Fruit fly (Drosophila melanogaster) whole organism, embryonic: ENCODE data around the gene CG6163.
A peak's percentile ranks its signal among the peaks of the same experiment; 100 is the strongest.

ENCODE experiments used
- Atf-2 ChIP-seq: fragments of 200-800 bp; sonication (Bioruptor generic); optimal IDR thresholded peaks from 2 replicates; lab custom pipeline; 2016; ENCODE audit warnings: missing biosample characterization, missing genetic modification characterization
- Awh ChIP-seq: fragments of 200-800 bp; sonication (Bioruptor generic); IDR thresholded peaks from 2 replicates; pipeline ENCODE4, ENCODE4 v1.3.6; 2022; ENCODE audit warnings: missing biosample characterization, missing genetic modification characterization
- CG12219 ChIP-seq: fragments of 200-800 bp; sonication (Bioruptor generic); optimal IDR thresholded peaks from 3 replicates; lab custom pipeline; 2018; ENCODE audit warnings: missing biosample characterization, mild to moderate bottlenecking, missing genetic modification characterization
- CG12659 ChIP-seq: fragments of 200-800 bp; sonication (Bioruptor generic); optimal IDR thresholded peaks from 3 replicates; lab custom pipeline; 2017; ENCODE audit warnings: mild to moderate bottlenecking, missing biosample characterization, missing genetic modification reagents, missing genetic modification characterization
- CG12744 ChIP-seq: fragments of 200-800 bp; sonication (Bioruptor generic); optimal IDR thresholded peaks from 2 replicates; lab custom pipeline; 2016; ENCODE audit warnings: missing biosample characterization, missing genetic modification characterization
- CG12942 ChIP-seq: fragments of 200-800 bp; sonication (Bioruptor generic); optimal IDR thresholded peaks from 3 replicates; lab custom pipeline; 2016; ENCODE audit warnings: missing biosample characterization, missing genetic modification characterization
- CG14050 ChIP-seq: fragments of 200-800 bp; sonication (Bioruptor generic); IDR thresholded peaks from 3 replicates; pipeline ENCODE4 v1.3.6; 2022; ENCODE audit warnings: missing biosample characterization, missing genetic modification characterization
- CG15269 ChIP-seq: fragments of 200-800 bp; sonication (Bioruptor generic); optimal IDR thresholded peaks from 2 replicates; lab custom pipeline; 2018; ENCODE audit warnings: missing biosample characterization, mild to moderate bottlenecking, missing genetic modification characterization, moderate library complexity
- CG15479 ChIP-seq: fragments of 200-800 bp; sonication (Bioruptor generic); optimal IDR thresholded peaks from 3 replicates; lab custom pipeline; 2019; ENCODE audit warnings: missing biosample characterization, mild to moderate bottlenecking, missing genetic modification characterization, moderate library complexity
- CG15696 ChIP-seq: fragments of 200-800 bp; sonication (Bioruptor generic); optimal IDR thresholded peaks from 2 replicates; lab custom pipeline; 2019; ENCODE audit warnings: missing biosample characterization, mild to moderate bottlenecking, missing genetic modification characterization, moderate library complexity
- CG17385 ChIP-seq: fragments of 200-800 bp; sonication (Bioruptor generic); optimal IDR thresholded peaks from 3 replicates; lab custom pipeline; 2018; ENCODE audit warnings: missing biosample characterization, mild to moderate bottlenecking, missing genetic modification characterization
- CG17612 ChIP-seq: fragments of 200-800 bp; sonication (Bioruptor generic); IDR thresholded peaks from 2 replicates; pipeline ENCODE4 v1.3.6; 2022; ENCODE audit warnings: missing biosample characterization, missing genetic modification characterization
- CG18599 ChIP-seq: fragments of 200-800 bp; sonication (Bioruptor generic); optimal IDR thresholded peaks from 3 replicates; lab custom pipeline; 2017; ENCODE audit warnings: missing biosample characterization, missing genetic modification characterization, mild to moderate bottlenecking, moderate library complexity, missing genetic modification reagents
- CG2129 ChIP-seq: fragments of 200-800 bp; sonication (Bioruptor generic); IDR thresholded peaks from 2 replicates; pipeline ENCODE4 v1.3.6; 2022; ENCODE audit warnings: missing biosample characterization, missing genetic modification characterization; ENCODE audit not compliant: partially characterized antibody
- CG2199 ChIP-seq: fragments of 200-800 bp; sonication (Bioruptor generic); IDR thresholded peaks from 3 replicates; pipeline ENCODE4 v1.3.6; 2022; ENCODE audit warnings: missing biosample characterization, missing genetic modification characterization
- CG2202 ChIP-seq: fragments of 200-800 bp; sonication (Bioruptor generic); optimal IDR thresholded peaks from 2 replicates; lab custom pipeline; 2018; ENCODE audit warnings: missing biosample characterization, mild to moderate bottlenecking, missing genetic modification characterization
- CG32532 ChIP-seq: fragments of 200-800 bp; sonication (Bioruptor generic); IDR thresholded peaks from 2 replicates; pipeline ENCODE4 v1.3.6; 2022; ENCODE audit warnings: missing biosample characterization, missing genetic modification characterization
- CG32772 ChIP-seq: fragments of 200-800 bp; sonication (Bioruptor generic); IDR thresholded peaks from 2 replicates; pipeline ENCODE4 v1.3.6; 2022; ENCODE audit warnings: missing biosample characterization, missing genetic modification characterization
- CG5180 ChIP-seq: fragments of 200-800 bp; sonication (Bioruptor generic); optimal IDR thresholded peaks from 3 replicates; lab custom pipeline; 2017; ENCODE audit warnings: missing biosample characterization, missing genetic modification characterization, mild to moderate bottlenecking, moderate library complexity, missing genetic modification reagents
- CG6272 ChIP-seq: fragments of 200-800 bp; sonication (Bioruptor generic); IDR thresholded peaks from 2 replicates; pipeline ENCODE4 v1.3.6; 2022; ENCODE audit warnings: missing biosample characterization, missing genetic modification characterization
- CG6683 ChIP-seq: fragments of 200-800 bp; sonication (Bioruptor generic); optimal IDR thresholded peaks from 2 replicates; lab custom pipeline; 2017; ENCODE audit warnings: missing biosample characterization, mild to moderate bottlenecking, missing genetic modification characterization, missing genetic modification reagents
- CG7357 ChIP-seq: fragments of 200-800 bp; sonication (Bioruptor generic); IDR thresholded peaks from 3 replicates; pipeline ENCODE4 v1.3.6; 2022; ENCODE audit warnings: missing biosample characterization, missing genetic modification characterization
- CG8924 ChIP-seq: fragments of 200-800 bp; optimal IDR thresholded peaks from 3 replicates; lab custom pipeline; 2019; ENCODE audit warnings: missing biosample characterization, mild to moderate bottlenecking, missing genetic modification characterization, moderate library complexity
- D ChIP-seq, 2 experiments: fragments of 200-800 bp in 1 of 2; fragments of >200 bp in 1 of 2; sonication (Bioruptor generic) in 1 of 2; optimal IDR thresholded peaks; 2 replicates in 1 of 2; 3 replicates in 1 of 2; lab custom pipeline; 2017; ENCODE audit warnings: mild to moderate bottlenecking in 1 of 2, missing biosample characterization in 1 of 2, missing genetic modification characterization in 1 of 2, missing genetic modification reagents in 1 of 2
- HLH3B ChIP-seq: fragments of 200-800 bp; sonication (Bioruptor generic); IDR thresholded peaks from 2 replicates; pipeline ENCODE4 v1.3.6; 2022; ENCODE audit warnings: missing biosample characterization, missing genetic modification characterization
- HmgZ ChIP-seq: fragments of 200-800 bp; sonication (Bioruptor generic); optimal IDR thresholded peaks from 2 replicates; lab custom pipeline; 2018; ENCODE audit warnings: missing biosample characterization, mild to moderate bottlenecking, missing genetic modification characterization
- Jarid2 ChIP-seq: fragments of 200-800 bp; sonication (Bioruptor generic); optimal IDR thresholded peaks from 3 replicates; lab custom pipeline; 2017; ENCODE audit warnings: mild to moderate bottlenecking, missing biosample characterization, missing genetic modification reagents, missing genetic modification characterization
- Lim3 ChIP-seq: fragments of 200-800 bp; sonication (Bioruptor generic); IDR thresholded peaks from 2 replicates; pipeline ENCODE4 v1.3.6; 2022; ENCODE audit warnings: missing biosample characterization, missing genetic modification characterization
- Med ChIP-seq: fragments of 200-800 bp; sonication (Bioruptor generic); peaks from one replicate; lab custom pipeline; 2016; ENCODE audit warnings: missing biosample characterization, missing genetic modification characterization, mild to moderate bottlenecking, inconsistent platforms, moderate library complexity
- Sry-δ ChIP-seq: fragments of 200-800 bp; sonication (Bioruptor generic); optimal IDR thresholded peaks from 2 replicates; lab custom pipeline; 2016; ENCODE audit warnings: missing biosample characterization, missing genetic modification characterization
- ash1 ChIP-seq: fragments of 200-800 bp; sonication (Bioruptor generic); optimal IDR thresholded peaks from 2 replicates; lab custom pipeline; 2018; ENCODE audit warnings: missing biosample characterization, mild to moderate bottlenecking, missing genetic modification characterization
- cad ChIP-seq: fragments of >200 bp; optimal IDR thresholded peaks from 2 replicates; lab custom pipeline; 2017; ENCODE audit warnings: missing biosample characterization, missing genetic modification characterization
- caup ChIP-seq: fragments of 200-800 bp; sonication (Bioruptor generic); optimal IDR thresholded peaks from 3 replicates; lab custom pipeline; 2017; ENCODE audit warnings: missing biosample characterization, mild to moderate bottlenecking, missing genetic modification characterization, moderate library complexity; ENCODE audit not compliant: severe bottlenecking
- dan ChIP-seq: fragments of 200-800 bp; sonication (Bioruptor generic); IDR thresholded peaks from 2 replicates; pipeline ENCODE4 v1.3.6; 2022; ENCODE audit warnings: missing biosample characterization, missing genetic modification characterization
- h ChIP-seq: fragments of >200 bp; optimal IDR thresholded peaks from 2 replicates; lab custom pipeline; 2017
- kah ChIP-seq: fragments of 200-800 bp; sonication (Bioruptor generic); optimal IDR thresholded peaks from 2 replicates; lab custom pipeline; 2018; ENCODE audit warnings: missing biosample characterization, mild to moderate bottlenecking, missing genetic modification characterization
- ken ChIP-seq: fragments of 200-800 bp; sonication (Bioruptor generic); IDR thresholded peaks from 3 replicates; pipeline ENCODE4 v1.3.6; 2022; ENCODE audit warnings: missing biosample characterization, missing genetic modification characterization
- kni ChIP-seq: fragments of 200-800 bp; sonication (Bioruptor generic); optimal IDR thresholded peaks from 3 replicates; lab custom pipeline; 2017; ENCODE audit warnings: mild to moderate bottlenecking, missing biosample characterization, missing genetic modification reagents, missing genetic modification characterization
- lola ChIP-seq, 3 experiments: fragments of >200 bp in 2 of 3; fragments of 200-800 bp in 1 of 3; sonication (Bioruptor generic) in 1 of 3; optimal IDR thresholded peaks; 2 replicates each; lab custom pipeline; 2017 to 2019; ENCODE audit warnings: missing biosample characterization in 3 of 3, missing genetic modification characterization in 3 of 3, mild to moderate bottlenecking in 1 of 3, moderate library complexity in 1 of 3
- otp ChIP-seq: fragments of 200-800 bp; sonication (Bioruptor generic); IDR thresholded peaks from 3 replicates; pipeline ENCODE4, ENCODE4 v1.3.6; 2022; ENCODE audit warnings: missing biosample characterization, missing genetic modification characterization
- p53 ChIP-seq: fragments of 200-800 bp; sonication (Bioruptor generic); optimal IDR thresholded peaks from 2 replicates; lab custom pipeline; 2016; ENCODE audit warnings: missing biosample characterization, missing genetic modification characterization
- row ChIP-seq: fragments of 200-800 bp; sonication (Bioruptor generic); IDR thresholded peaks from 3 replicates; pipeline ENCODE4 v1.3.6; 2022; ENCODE audit warnings: missing biosample characterization, missing genetic modification characterization
- sens ChIP-seq: fragments of 200-800 bp; sonication (Bioruptor generic); peaks from one replicate; lab custom pipeline; 2016; ENCODE audit warnings: missing biosample characterization, missing genetic modification characterization
- trem ChIP-seq: fragments of 200-800 bp; optimal IDR thresholded peaks from 3 replicates; lab custom pipeline; 2019; ENCODE audit warnings: missing biosample characterization, mild to moderate bottlenecking, missing genetic modification characterization, moderate library complexity
- trh ChIP-seq: fragments of 200-800 bp; sonication (Bioruptor generic); optimal IDR thresholded peaks from 2 replicates; lab custom pipeline; 2016; ENCODE audit warnings: missing biosample characterization, missing genetic modification characterization

The CG6163 gene

dm6 chr3L:11344485-11345270 is 20.0 kb downstream of the CG6163 start (continued):
- no peak for TF ChIP-seq h (lab: Kevin White, UChicago)
- TF ChIP-seq CG14050 (GFP tag; lab: Robert Waterston, UW) = no peak
- no peak for TF ChIP-seq dan (GFP tag; lab: Robert Waterston, UW)
- peak in 1 of 3 experiments; percentile 10 for TF ChIP-seq lola (GFP tag; optimal IDR thresholded peaks at IDR 0.05; lab: Kevin White, UChicago)
- TF ChIP-seq CG12659 = no peak
- no peak for TF ChIP-seq CG6683
- TF ChIP-seq trh (GFP tag; lab: Kevin White, UChicago) = no peak
- peak; percentile 99 for TF ChIP-seq CG15479 (GFP tag; lab: Kevin White, UChicago)
- TF ChIP-seq p53 (GFP tag; lab: Kevin White, UChicago) = no peak
- TF ChIP-seq CG17385 = no peak
- no peak for TF ChIP-seq HmgZ (tag; lab: Kevin White, UChicago)
- peak; percentile 62 for TF ChIP-seq cad

DNA sequence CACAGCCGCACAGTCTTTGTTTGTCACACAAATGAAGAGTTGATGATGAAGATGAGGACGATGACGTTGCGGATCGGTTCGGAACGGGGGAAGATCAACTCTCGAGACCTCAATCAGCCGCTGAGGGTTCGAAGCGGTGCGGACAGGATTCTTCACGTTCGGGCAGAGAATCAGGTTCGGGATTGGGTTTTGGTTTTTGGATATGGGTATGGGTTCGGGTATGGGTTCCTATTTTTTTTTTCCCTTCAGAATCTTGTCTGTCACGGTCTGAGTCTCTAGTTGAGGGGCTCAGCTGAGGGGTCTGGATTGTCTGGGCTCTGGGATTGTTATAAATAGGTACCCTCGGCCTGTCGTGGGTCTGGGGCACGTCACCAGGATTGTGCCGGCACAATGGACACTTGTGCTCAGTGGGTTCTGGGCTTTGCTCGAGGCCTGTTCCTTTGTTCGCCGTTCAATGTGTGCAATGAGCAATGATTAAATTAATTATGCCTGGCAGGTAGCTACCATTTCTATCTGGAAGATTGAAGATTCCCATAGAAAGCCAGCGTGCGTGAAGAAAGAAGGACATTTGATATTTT is 21.0 kb downstream of the CG6163 start:
- TF ChIP-seq CG2199 = 0 out of 3 replicates have a peak, but pooled peaks have one; percentile 50
- TF ChIP-seq D (optimal IDR thresholded peaks at IDR 0.05; lab: Kevin White, UChicago) = peak; percentile 88
- TF ChIP-seq D (GFP tag; optimal IDR thresholded peaks at IDR 0.05; lab: Kevin White, UChicago) = no peak
- no peak for TF ChIP-seq Atf-2 (GFP tag; lab: Kevin White, UChicago)
- 0 out of 3 replicates have a peak, but pooled peaks have one; percentile 28 for TF ChIP-seq otp (GFP tag; lab: Robert Waterston, UW)
- TF ChIP-seq CG15269 (tag; lab: Kevin White, UChicago) = no peak
- TF ChIP-seq Med (GFP tag; lab: Kevin White, UChicago) = peak; percentile 36
- TF ChIP-seq CG15479 (GFP tag; lab: Kevin White, UChicago) = peak; percentile 4
- TF ChIP-seq CG15696 (tag; lab: Kevin White, UChicago) = no peak
- peak; percentile 73 for TF ChIP-seq kni (GFP tag; lab: Kevin White, UChicago)
- TF ChIP-seq ken (GFP tag; lab: Robert Waterston, UW) = no peak
- TF ChIP-seq sens (GFP tag; lab: Kevin White, UChicago) = peak; percentile 71
- TF ChIP-seq CG12942 (GFP tag; lab: Kevin White, UChicago) = no peak
- peak; percentile 93 for TF ChIP-seq p53 (GFP tag; lab: Kevin White, UChicago)

DNA sequence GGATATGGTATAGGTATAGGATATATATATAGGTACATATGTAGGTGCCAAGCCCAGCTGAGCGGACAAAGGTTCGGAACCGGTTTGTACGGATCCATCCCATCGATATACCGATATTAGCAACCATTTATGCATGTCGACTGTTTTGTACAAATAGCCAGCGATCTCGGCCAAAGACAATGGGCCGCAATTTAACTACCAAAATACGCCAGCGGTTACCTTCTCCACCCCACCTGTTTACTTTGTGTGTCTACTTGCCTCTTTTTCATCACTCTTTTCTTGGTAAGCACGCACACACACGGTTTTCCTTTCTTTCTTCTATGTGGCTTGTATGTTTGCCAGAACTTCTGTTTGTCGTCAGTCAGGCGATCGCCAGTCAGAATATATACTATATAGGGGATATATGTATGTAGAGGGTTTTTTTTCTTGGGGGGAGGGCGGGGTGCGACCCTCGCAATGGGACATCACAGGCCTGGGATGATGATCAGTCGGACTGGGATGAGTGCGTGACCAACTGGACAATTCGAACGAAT is 22.1 kb downstream of the CG6163 start:
- TF ChIP-seq CG12744 (GFP tag; lab: Kevin White, UChicago) = no peak
- peak; percentile 63 for TF ChIP-seq Med (GFP tag; lab: Kevin White, UChicago)
- TF ChIP-seq trem (tag; lab: Kevin White, UChicago) = no peak
- no peak for TF ChIP-seq Awh
- TF ChIP-seq CG32772 (GFP tag; lab: Robert Waterston, UW) = no peak
- no peak for TF ChIP-seq CG12219 (GFP tag; lab: Kevin White, UChicago)
- no peak for TF ChIP-seq HLH3B
- no peak for TF ChIP-seq Sry-δ (GFP tag; lab: Kevin White, UChicago)
- no peak for TF ChIP-seq CG2129 (GFP tag; lab: Robert Waterston, UW)
- peak; percentile 17 for TF ChIP-seq caup
- no peak for TF ChIP-seq Jarid2 (GFP tag; lab: Kevin White, UChicago)
- TF ChIP-seq CG7357 (GFP tag; lab: Robert Waterston, UW) = no peak
- TF ChIP-seq CG32532 (GFP tag; lab: Robert Waterston, UW) = 0 out of 2 replicates have a peak, but pooled peaks have one; percentile 3
- TF ChIP-seq kah (GFP tag; lab: Kevin White, UChicago) = no peak
- no peak for TF ChIP-seq row (GFP tag; lab: Robert Waterston, UW)
- TF ChIP-seq CG8924 = no peak
- TF ChIP-seq Lim3 (GFP tag; lab: Robert Waterston, UW) = no peak
- no peak for TF ChIP-seq CG17612 (GFP tag; lab: Robert Waterston, UW)
- peak; percentile 25 for TF ChIP-seq ash1 (GFP tag; lab: Kevin White, UChicago)
- TF ChIP-seq CG5180 (GFP tag; lab: Kevin White, UChicago) = no peak
- no peak for TF ChIP-seq ken (GFP tag; lab: Robert Waterston, UW)
- TF ChIP-seq CG6272 (GFP tag; lab: Robert Waterston, UW) = no peak
- peak; percentile 31 for TF ChIP-seq CG18599
- no peak for TF ChIP-seq CG2202
